Worm (Caenorhabditis elegans) whole organism, L4/young adult: ENCODE data around the gene ZC84.1.
A peak's percentile ranks its signal among the peaks of the same experiment; 100 is the strongest.

Source experiments
- W03F9.2 ChIP-seq: fragments of 150-350 bp; optimal IDR thresholded peaks from 2 replicates; lab custom pipeline; 2014; ENCODE audit warnings: missing biosample characterization, missing genetic modification characterization
- dao-5 ChIP-seq: sonication (generic microtip); optimal IDR thresholded peaks from 2 replicates; lab custom pipeline; 2016; ENCODE audit warnings: missing genotype, missing genetic modification characterization, moderate library complexity, missing compliant biosample characterization
- him-1 ChIP-seq: sonication (generic microtip); optimal IDR thresholded peaks from 2 replicates; lab custom pipeline; 2016; ENCODE audit warnings: missing genotype, missing genetic modification reagents, missing genetic modification characterization, missing compliant biosample characterization

- no peak for TF ChIP-seq him-1 (tag; lab: Kevin White, UChicago)
- no peak for TF ChIP-seq dao-5
- peak; percentile 51 for TF ChIP-seq W03F9.2
Observed at ce11 chrIII:9239983-9240382, 33.9 kb upstream of the ZC84.1 start, which contains the start of gene saeg-2.
